Worm (Caenorhabditis elegans): ENCODE results near the gene F16G10.8.

Gene F16G10.8

DNA sequence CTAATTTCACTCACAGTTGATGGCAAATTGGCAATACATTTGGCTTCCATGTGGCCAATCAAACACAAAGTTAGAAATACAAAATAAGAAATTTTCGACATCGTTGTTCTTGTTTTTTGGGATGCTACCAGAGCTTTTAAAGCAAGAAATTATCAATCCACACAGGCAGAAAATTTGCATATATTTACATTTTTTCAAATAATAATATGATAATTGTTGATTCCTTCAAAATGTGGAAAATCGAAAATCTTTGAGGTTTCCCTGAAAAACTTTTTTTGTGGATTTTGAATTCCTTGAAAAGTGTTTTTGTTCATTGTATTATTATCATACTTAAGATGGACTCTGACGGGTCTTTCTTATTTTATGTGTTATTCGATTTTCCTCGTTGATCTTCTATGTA is 7.7 kb upstream of the F16G10.8 start, which contains the start of gene F16G10.10:
F16G10.10 (minus strand) TSS at position 101 of the 400 bp plus-strand sequence.
- TF ChIP-seq hmg-4 (GFP tag; optimal IDR thresholded peaks at IDR 0.05) (no peak), B0310.2 (tag; optimal IDR thresholded peaks at IDR 0.05) (no peak), ama-1 (optimal IDR thresholded peaks at IDR 0.05) (no peak)

ce11 chrII:2385495-2385894 is 2.3 kb upstream of the F16G10.8 start, which contains the start of gene F16G10.9:
Gene F16G10.9, minus strand, starts transcription at chrII:2385595.
- TF ChIP-seq F13C5.2 (tag; optimal IDR thresholded peaks at IDR 0.05) (no peak), ets-7 (tag; optimal IDR thresholded peaks at IDR 0.05) (no peak), sea-1 (GFP tag; conservative IDR thresholded peaks at IDR 0.05) (no peak), scrt-1 (GFP tag; IDR thresholded peaks at IDR 0.05) (no peak)

ce11 chrII:2380174-2380573 is 3.1 kb downstream of the F16G10.8 start, which contains the start of gene F16G10.7:
Gene F16G10.7, minus strand, starts transcription at chrII:2380274.
- no peak for TF ChIP-seq pes-1 (GFP tag; IDR thresholded peaks at IDR 0.05)
- TF ChIP-seq scrt-1 (GFP tag; IDR thresholded peaks at IDR 0.05) = no peak
- no peak for TF ChIP-seq ama-1 (optimal IDR thresholded peaks at IDR 0.05)
- no peak for TF ChIP-seq ceh-36 (tag; optimal IDR thresholded peaks at IDR 0.05)
- no peak for TF ChIP-seq ceh-13 (GFP tag; optimal IDR thresholded peaks at IDR 0.05)
- no peak for TF ChIP-seq hmbx-1 (tag; optimal IDR thresholded peaks at IDR 0.05)
- no peak for TF ChIP-seq sea-1 (GFP tag; conservative IDR thresholded peaks at IDR 0.05)
- TF ChIP-seq aly-1 (tag; optimal IDR thresholded peaks at IDR 0.05) = no peak
- TF ChIP-seq hmg-4 (GFP tag; optimal IDR thresholded peaks at IDR 0.05) = no peak
- no peak for TF ChIP-seq ets-7 (tag; optimal IDR thresholded peaks at IDR 0.05)
- TF ChIP-seq hnd-1 (tag; optimal IDR thresholded peaks at IDR 0.05) = no peak
- TF ChIP-seq tbx-37 (GFP tag; conservative IDR thresholded peaks at IDR 0.05) = no peak
- TF ChIP-seq B0310.2 (tag; optimal IDR thresholded peaks at IDR 0.05) = no peak
- TF ChIP-seq tra-4 (tag; optimal IDR thresholded peaks at IDR 0.05) = no peak
- no peak for TF ChIP-seq F13C5.2 (tag; optimal IDR thresholded peaks at IDR 0.05)
- no peak for TF ChIP-seq flt-1 (GFP tag; IDR thresholded peaks at IDR 0.05)
- TF ChIP-seq tbx-11 (GFP tag; IDR thresholded peaks at IDR 0.05) = no peak

ce11 chrII:2379673-2380072 is 3.6 kb downstream of the F16G10.8 start:
- no peak for TF ChIP-seq tbx-37 (GFP tag; conservative IDR thresholded peaks at IDR 0.05)
- no peak for TF ChIP-seq B0310.2 (tag; optimal IDR thresholded peaks at IDR 0.05)
- TF ChIP-seq ets-7 (tag; optimal IDR thresholded peaks at IDR 0.05) = no peak
- no peak for TF ChIP-seq scrt-1 (GFP tag; IDR thresholded peaks at IDR 0.05)
- no peak for TF ChIP-seq pes-1 (GFP tag; IDR thresholded peaks at IDR 0.05)
- TF ChIP-seq ama-1 (optimal IDR thresholded peaks at IDR 0.05) = no peak
- TF ChIP-seq sea-1 (GFP tag; conservative IDR thresholded peaks at IDR 0.05) = no peak
- no peak for TF ChIP-seq ceh-13 (GFP tag; optimal IDR thresholded peaks at IDR 0.05)
- no peak for TF ChIP-seq F13C5.2 (tag; optimal IDR thresholded peaks at IDR 0.05)

- TF ChIP-seq ceh-13 (GFP tag; optimal IDR thresholded peaks at IDR 0.05) (no peak), B0310.2 (tag; optimal IDR thresholded peaks at IDR 0.05) (peak; percentile 43), scrt-1 (GFP tag; IDR thresholded peaks at IDR 0.05) (no peak)
Measured at ce11 chrII:2378465-2379009, 4.7 kb downstream of the F16G10.8 start.

DNA sequence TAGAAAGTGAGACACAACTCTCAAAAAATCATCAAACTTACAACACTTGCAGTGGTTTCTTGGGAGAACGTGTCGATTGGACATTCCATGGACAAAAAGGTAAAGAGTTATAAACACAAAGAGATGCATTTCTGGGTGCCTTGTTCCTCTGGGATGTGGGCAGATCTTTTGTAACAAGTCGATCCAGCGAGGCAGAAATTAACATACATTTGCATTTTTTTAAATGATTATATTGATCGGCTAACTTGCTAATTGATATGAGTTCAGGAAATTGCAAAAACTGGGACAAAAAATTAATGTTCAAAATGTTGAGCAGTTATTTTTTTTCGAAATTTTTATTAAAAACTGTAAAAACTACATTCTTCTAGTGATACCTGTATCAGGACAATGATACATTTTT is 5.5 kb downstream of the F16G10.8 start, which contains the start of gene F16G10.6:
F16G10.6 (minus strand) TSS at position 101 of the 400 bp plus-strand sequence.
- TF ChIP-seq ceh-13 (GFP tag; optimal IDR thresholded peaks at IDR 0.05) = no peak
- no peak for TF ChIP-seq scrt-1 (GFP tag; IDR thresholded peaks at IDR 0.05)
- no peak for TF ChIP-seq B0310.2 (tag; optimal IDR thresholded peaks at IDR 0.05)
- no peak for TF ChIP-seq tra-4 (tag; optimal IDR thresholded peaks at IDR 0.05)
- no peak for TF ChIP-seq aly-1 (tag; optimal IDR thresholded peaks at IDR 0.05)
- TF ChIP-seq tbx-37 (GFP tag; conservative IDR thresholded peaks at IDR 0.05) = no peak
- no peak for TF ChIP-seq flt-1 (GFP tag; IDR thresholded peaks at IDR 0.05)
- TF ChIP-seq pes-1 (GFP tag; IDR thresholded peaks at IDR 0.05) = no peak

DNA sequence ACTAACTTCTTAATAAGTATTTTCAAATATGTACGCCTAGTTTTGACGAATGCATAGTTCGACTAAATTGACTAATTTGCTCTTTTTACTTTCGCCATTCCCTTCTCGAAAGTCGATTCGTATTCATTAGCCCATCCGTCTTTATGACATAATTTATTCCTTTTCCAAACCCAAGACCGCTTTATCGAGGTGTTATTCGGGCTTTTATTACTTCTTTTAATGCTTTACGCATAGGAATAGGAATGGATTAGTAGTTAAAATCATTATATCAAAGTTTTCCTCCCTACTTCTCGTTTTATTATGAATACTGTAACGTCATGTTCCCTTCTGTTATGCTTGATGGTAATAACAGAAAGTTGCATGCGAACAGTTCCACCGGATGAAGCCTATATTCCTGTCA is 8.3 kb downstream of the F16G10.8 start, which contains the start of gene F16G10.2:
F16G10.2 (plus strand) TSS at position 301 of the 400 bp plus-strand sequence.
- TF ChIP-seq ama-1 (optimal IDR thresholded peaks at IDR 0.05) (no peak), sea-1 (GFP tag; conservative IDR thresholded peaks at IDR 0.05) (no peak), hnd-1 (tag; optimal IDR thresholded peaks at IDR 0.05) (no peak)

ce11 chrII:2372090-2372489 is 11.1 kb downstream of the F16G10.8 start, which contains the start of gene F16G10.3:
Gene F16G10.3, plus strand, starts transcription at chrII:2372390.
- TF ChIP-seq sea-1 (GFP tag; conservative IDR thresholded peaks at IDR 0.05) (no peak), pes-1 (GFP tag; IDR thresholded peaks at IDR 0.05) (no peak), tbx-37 (GFP tag; conservative IDR thresholded peaks at IDR 0.05) (no peak), ceh-13 (GFP tag; optimal IDR thresholded peaks at IDR 0.05) (no peak), hmg-4 (GFP tag; optimal IDR thresholded peaks at IDR 0.05) (no peak), B0310.2 (tag; optimal IDR thresholded peaks at IDR 0.05) (no peak), scrt-1 (GFP tag; IDR thresholded peaks at IDR 0.05) (no peak), ama-1 (optimal IDR thresholded peaks at IDR 0.05) (no peak), hmbx-1 (tag; optimal IDR thresholded peaks at IDR 0.05) (no peak), aly-1 (tag; optimal IDR thresholded peaks at IDR 0.05) (no peak), flt-1 (GFP tag; IDR thresholded peaks at IDR 0.05) (no peak), ets-7 (tag; optimal IDR thresholded peaks at IDR 0.05) (no peak), tra-4 (tag; optimal IDR thresholded peaks at IDR 0.05) (no peak), tbx-11 (GFP tag; IDR thresholded peaks at IDR 0.05) (no peak), F13C5.2 (tag; optimal IDR thresholded peaks at IDR 0.05) (no peak), hnd-1 (tag; optimal IDR thresholded peaks at IDR 0.05) (no peak), ceh-36 (tag; optimal IDR thresholded peaks at IDR 0.05) (no peak)

All from whole organism, early embryonic.